Fruit fly (Drosophila melanogaster) whole organism, prepupa: Measurements from ENCODE around the gene tos.

ENCODE experiments used
- Blimp-1 ChIP-seq: fragments of 200-800 bp; sonication (Bioruptor generic); optimal IDR thresholded peaks from 3 replicates; lab custom pipeline; 2017; ENCODE audit warnings: missing biosample characterization, missing genetic modification characterization, mild to moderate bottlenecking, moderate library complexity, missing genetic modification reagents
- CG10631 ChIP-seq: fragments of 200-800 bp; sonication (Bioruptor generic); optimal IDR thresholded peaks from 2 replicates; lab custom pipeline; 2016; ENCODE audit warnings: missing biosample characterization, missing genetic modification characterization
- CG10669 ChIP-seq: fragments of 200-800 bp; sonication (Bioruptor generic); optimal IDR thresholded peaks from 3 replicates; lab custom pipeline; 2018; ENCODE audit warnings: missing biosample characterization, mild to moderate bottlenecking, missing genetic modification characterization, moderate library complexity
- CG11294 ChIP-seq: fragments of 200-800 bp; sonication (Bioruptor generic); IDR thresholded peaks from 2 replicates; pipeline ENCODE4 v1.3.6; 2022; ENCODE audit warnings: missing biosample characterization, missing genetic modification characterization
- CG11762 ChIP-seq: fragments of 200-800 bp; sonication (Bioruptor generic); optimal IDR thresholded peaks from 3 replicates; lab custom pipeline; 2016; ENCODE audit warnings: missing biosample characterization, missing genetic modification characterization; ENCODE audit not compliant: insufficient read depth
- CG16779 ChIP-seq: fragments of 200-800 bp; sonication (Bioruptor generic); optimal IDR thresholded peaks from 3 replicates; lab custom pipeline; 2017; ENCODE audit warnings: missing biosample characterization, mild to moderate bottlenecking, missing genetic modification characterization
- CG3032 ChIP-seq: fragments of 200-800 bp; optimal IDR thresholded peaks from 2 replicates; lab custom pipeline; 2019; ENCODE audit warnings: missing biosample characterization, mild to moderate bottlenecking, missing genetic modification characterization, moderate library complexity
- CG31627 ChIP-seq: fragments of 200-800 bp; sonication (Bioruptor generic); optimal IDR thresholded peaks from 3 replicates; lab custom pipeline; 2016; ENCODE audit warnings: missing biosample characterization, missing genetic modification characterization
- CG32006 ChIP-seq: fragments of 200-800 bp; sonication (Bioruptor generic); optimal IDR thresholded peaks from 3 replicates; lab custom pipeline; 2017; ENCODE audit warnings: missing biosample characterization, mild to moderate bottlenecking, missing genetic modification characterization
- CG34406 ChIP-seq: fragments of 200-800 bp; sonication (Bioruptor generic); optimal IDR thresholded peaks from 3 replicates; lab custom pipeline; 2016; ENCODE audit warnings: missing biosample characterization, missing genetic modification characterization
- CG3919 ChIP-seq: fragments of 200-800 bp; sonication (Bioruptor generic); optimal IDR thresholded peaks from 3 replicates; lab custom pipeline; 2016; ENCODE audit warnings: missing biosample characterization, missing genetic modification characterization
- CG6163 ChIP-seq: fragments of 200-800 bp; sonication (Bioruptor generic); IDR thresholded peaks from 3 replicates; pipeline ENCODE4 v1.3.6; 2022; ENCODE audit warnings: missing biosample characterization, missing genetic modification characterization
- CG6792 ChIP-seq: fragments of 200-800 bp; sonication (Bioruptor generic); optimal IDR thresholded peaks from 3 replicates; lab custom pipeline; 2016; ENCODE audit warnings: missing biosample characterization, missing genetic modification characterization
- CG6808 ChIP-seq: fragments of 200-800 bp; sonication (Bioruptor generic); optimal IDR thresholded peaks from 3 replicates; lab custom pipeline; 2017; ENCODE audit warnings: missing biosample characterization, missing genetic modification characterization, mild to moderate bottlenecking, moderate library complexity, missing genetic modification reagents
- CG6854 ChIP-seq: fragments of 200-800 bp; sonication (Bioruptor generic); optimal IDR thresholded peaks from 2 replicates; lab custom pipeline; 2017; ENCODE audit warnings: missing biosample characterization, mild to moderate bottlenecking, missing genetic modification characterization
- CG8119 ChIP-seq: fragments of 200-800 bp; sonication (Bioruptor generic); IDR thresholded peaks from 3 replicates; pipeline ENCODE4 v1.3.6; 2022; ENCODE audit warnings: missing biosample characterization, missing genetic modification characterization
- CG8632 ChIP-seq: fragments of 200-800 bp; sonication (Bioruptor generic); optimal IDR thresholded peaks from 3 replicates; lab custom pipeline; 2016; ENCODE audit warnings: missing biosample characterization, missing genetic modification characterization
- CG9139 ChIP-seq: fragments of 200-800 bp; sonication (Bioruptor generic); optimal IDR thresholded peaks from 3 replicates; lab custom pipeline; 2017; ENCODE audit warnings: missing biosample characterization, mild to moderate bottlenecking, missing genetic modification characterization
- Eip78C ChIP-seq: fragments of 200-800 bp; sonication (Bioruptor generic); peaks from one replicate; lab custom pipeline; 2016; ENCODE audit warnings: missing biosample characterization, missing genetic modification characterization
- Eip93F ChIP-seq: fragments of 200-800 bp; sonication (Bioruptor generic); optimal IDR thresholded peaks from 2 replicates; lab custom pipeline; 2016; ENCODE audit warnings: missing biosample characterization, mild to moderate bottlenecking, missing genetic modification characterization
- Gug ChIP-seq: fragments of 200-800 bp; sonication (Bioruptor generic); IDR thresholded peaks from 2 replicates; pipeline ENCODE4 v1.3.6; 2022; ENCODE audit warnings: missing biosample characterization, missing genetic modification characterization
- Hr38 ChIP-seq: sonication (Bioruptor generic); optimal IDR thresholded peaks from 2 replicates; lab custom pipeline; 2016; ENCODE audit warnings: missing biosample characterization, missing genetic modification characterization
- Hr39 ChIP-seq: fragments of 200-800 bp; sonication (Bioruptor generic); optimal IDR thresholded peaks from 2 replicates; lab custom pipeline; 2016; ENCODE audit warnings: missing biosample characterization, missing genetic modification characterization
- Hr4 ChIP-seq: fragments of 200-800 bp; sonication (Bioruptor generic); optimal IDR thresholded peaks from 3 replicates; lab custom pipeline; 2016; ENCODE audit warnings: missing biosample characterization, missing genetic modification characterization
- Lpt ChIP-seq: fragments of 200-800 bp; sonication (Bioruptor generic); optimal IDR thresholded peaks from 3 replicates; lab custom pipeline; 2016; ENCODE audit warnings: missing biosample characterization, missing genetic modification characterization
- Met ChIP-seq: fragments of 200-800 bp; sonication (Bioruptor generic); optimal IDR thresholded peaks from 3 replicates; lab custom pipeline; 2016; ENCODE audit warnings: missing biosample characterization, missing genetic modification characterization
- OdsH ChIP-seq: fragments of 200-800 bp; sonication (Bioruptor generic); optimal IDR thresholded peaks from 3 replicates; lab custom pipeline; 2016; ENCODE audit warnings: missing biosample characterization, missing genetic modification characterization
- Sox102F ChIP-seq: fragments of 200-800 bp; sonication (Bioruptor generic); optimal IDR thresholded peaks from 2 replicates; lab custom pipeline; 2016; ENCODE audit warnings: missing biosample characterization, mild to moderate bottlenecking, missing genetic modification characterization
- Sox14 ChIP-seq: fragments of 200-800 bp; sonication (Bioruptor generic); optimal IDR thresholded peaks from 3 replicates; lab custom pipeline; 2016; ENCODE audit warnings: missing biosample characterization, missing genetic modification characterization
- Sox15 ChIP-seq: fragments of 200-800 bp; sonication (Bioruptor generic); optimal IDR thresholded peaks from 3 replicates; lab custom pipeline; 2016; ENCODE audit warnings: missing biosample characterization, missing genetic modification characterization
- acj6 ChIP-seq: fragments of 200-800 bp; sonication (Bioruptor generic); optimal IDR thresholded peaks from 3 replicates; lab custom pipeline; 2016; ENCODE audit warnings: missing biosample characterization, missing genetic modification characterization
- cyc ChIP-seq: fragments of 200-800 bp; sonication (Bioruptor generic); optimal IDR thresholded peaks from 3 replicates; lab custom pipeline; 2016; ENCODE audit warnings: missing biosample characterization, missing genetic modification characterization
- dac ChIP-seq: fragments of 200-800 bp; sonication (Bioruptor generic); optimal IDR thresholded peaks from 2 replicates; lab custom pipeline; 2017; ENCODE audit warnings: missing biosample characterization, mild to moderate bottlenecking, missing genetic modification characterization
- dsx ChIP-seq: fragments of 200-800 bp; optimal IDR thresholded peaks from 3 replicates; lab custom pipeline; 2019; ENCODE audit warnings: missing biosample characterization, mild to moderate bottlenecking, missing genetic modification characterization, moderate library complexity; ENCODE audit not compliant: poor library complexity, severe bottlenecking
- eg ChIP-seq: fragments of 200-800 bp; sonication (Bioruptor generic); IDR thresholded peaks from 3 replicates; pipeline ENCODE4 v1.3.6; 2022; ENCODE audit warnings: missing biosample characterization, missing genetic modification characterization
- fd59A ChIP-seq: fragments of 200-800 bp; sonication (Bioruptor generic); optimal IDR thresholded peaks from 2 replicates; lab custom pipeline; 2017; ENCODE audit warnings: missing biosample characterization, mild to moderate bottlenecking, missing genetic modification characterization, missing genetic modification reagents
- fd85E ChIP-seq: fragments of 200-800 bp; sonication (Bioruptor generic); optimal IDR thresholded peaks from 3 replicates; lab custom pipeline; 2016; ENCODE audit warnings: missing biosample characterization, missing genetic modification characterization
- fkh ChIP-seq: fragments of 200-800 bp; sonication (Bioruptor generic); optimal IDR thresholded peaks from 3 replicates; lab custom pipeline; 2017; ENCODE audit warnings: missing biosample characterization, mild to moderate bottlenecking, missing genetic modification characterization, moderate library complexity
- lz ChIP-seq: fragments of 200-800 bp; sonication (Bioruptor generic); optimal IDR thresholded peaks from 3 replicates; lab custom pipeline; 2016; ENCODE audit warnings: missing biosample characterization, missing genetic modification characterization
- net ChIP-seq: fragments of 200-800 bp; sonication (Bioruptor generic); optimal IDR thresholded peaks from 3 replicates; lab custom pipeline; 2016; ENCODE audit warnings: missing biosample characterization, missing genetic modification characterization
- pdm3 ChIP-seq: fragments of 200-800 bp; sonication (Bioruptor generic); optimal IDR thresholded peaks from 3 replicates; lab custom pipeline; 2016; ENCODE audit warnings: missing biosample characterization, missing genetic modification characterization
- salr ChIP-seq, 2 experiments: fragments of 200-800 bp; sonication (Bioruptor generic); optimal IDR thresholded peaks; 3 replicates each; lab custom pipeline; 2016 to 2018; ENCODE audit warnings: missing biosample characterization in 2 of 2, missing genetic modification characterization in 2 of 2, mild to moderate bottlenecking in 1 of 2
- ss ChIP-seq, 2 experiments: fragments of 200-800 bp; sonication (Bioruptor generic); optimal IDR thresholded peaks; 2 replicates in 1 of 2; 3 replicates in 1 of 2; lab custom pipeline; 2017 to 2018; ENCODE audit warnings: mild to moderate bottlenecking in 2 of 2, missing biosample characterization in 2 of 2, missing genetic modification characterization in 2 of 2, moderate library complexity in 1 of 2
- svp ChIP-seq: fragments of 200-800 bp; sonication (Bioruptor generic); peaks from one replicate; lab custom pipeline; 2016; ENCODE audit warnings: missing biosample characterization, missing genetic modification characterization
- topi ChIP-seq: fragments of 200-800 bp; sonication (Bioruptor generic); optimal IDR thresholded peaks from 3 replicates; lab custom pipeline; 2016; ENCODE audit warnings: missing biosample characterization, missing genetic modification characterization
- vri ChIP-seq: fragments of 200-800 bp; sonication (Bioruptor generic); optimal IDR thresholded peaks from 3 replicates; lab custom pipeline; 2016; ENCODE audit warnings: missing biosample characterization, mild to moderate bottlenecking, missing genetic modification characterization

Gene tos

dm6 chr2L:18705617-18706046 lies 23.8 kb upstream of the tos start, which contains the start of gene Jwa (continued):
- TF ChIP-seq Hr38 (GFP tag; lab: Kevin White, UChicago) (peak; percentile 59), Hr39 (peak; percentile 95), CG6792 (GFP tag; lab: Kevin White, UChicago) (peak; percentile 92), CG10669 (GFP tag; lab: Kevin White, UChicago) (peak; percentile 58), Lpt (peak; percentile 90), Gug (GFP tag; lab: Robert Waterston, UW) (peak; percentile 77), CG11294 (GFP tag; lab: Robert Waterston, UW) (peak; percentile 74; the same call in 1 of the 2 replicates), vri (GFP tag; lab: Kevin White, UChicago) (peak; percentile 93), Hr4 (peak; percentile 85), CG8632 (GFP tag; lab: Kevin White, UChicago) (peak; percentile 87), Sox102F (GFP tag; lab: Kevin White, UChicago) (peak; percentile 95), eg (GFP tag; lab: Robert Waterston, UW) (peak; percentile 87), Sox15 (GFP tag; lab: Kevin White, UChicago) (peak; percentile 85), fkh (GFP tag; lab: Kevin White, UChicago) (peak; percentile 32), dac (peak; percentile 84), Blimp-1 (GFP tag; lab: Kevin White, UChicago) (peak; percentile 26), CG3032 (tag; lab: Kevin White, UChicago) (peak; percentile 79), CG9139 (GFP tag; lab: Kevin White, UChicago) (no peak), CG6163 (peak; percentile 85)

- TF ChIP-seq svp (GFP tag; lab: Kevin White, UChicago) = peak; percentile 81
- TF ChIP-seq CG34406 = peak; percentile 84
- no peak for TF ChIP-seq CG9139 (GFP tag; lab: Kevin White, UChicago)
- TF ChIP-seq CG3919 = peak; percentile 76
- TF ChIP-seq CG8119 (GFP tag; lab: Robert Waterston, UW) = peak; percentile 85
- peak; percentile 82 for TF ChIP-seq acj6 (GFP tag; lab: Kevin White, UChicago)
- TF ChIP-seq pdm3 (GFP tag; lab: Kevin White, UChicago) = no peak
- peak; percentile 40 for TF ChIP-seq CG11762 (GFP tag; lab: Kevin White, UChicago)
- peak; percentile 89 for TF ChIP-seq OdsH
- peak; percentile 81 for TF ChIP-seq CG10669 (GFP tag; lab: Kevin White, UChicago)
- TF ChIP-seq vri (GFP tag; lab: Kevin White, UChicago) = peak; percentile 11
- peak; percentile 79 for TF ChIP-seq CG31627 (GFP tag; lab: Kevin White, UChicago)
- peak; percentile 93 for TF ChIP-seq CG10631 (GFP tag; lab: Kevin White, UChicago)
- peak; percentile 82 for TF ChIP-seq Hr4
- peak; percentile 74 for TF ChIP-seq CG6792 (GFP tag; lab: Kevin White, UChicago)
- TF ChIP-seq CG11294 (GFP tag; lab: Robert Waterston, UW) = peak; percentile 84
- TF ChIP-seq Eip78C (GFP tag; lab: Kevin White, UChicago) = peak; percentile 92
- TF ChIP-seq dsx (GFP tag; lab: Kevin White, UChicago) = peak; percentile 84
- TF ChIP-seq eg (GFP tag; lab: Robert Waterston, UW) = peak; percentile 82
- peak; percentile 54 to 80 for TF ChIP-seq salr (GFP tag; optimal IDR thresholded peaks at IDR 0.05; lab: Kevin White, UChicago)
- no peak for TF ChIP-seq Eip93F
- no peak for TF ChIP-seq Met (GFP tag; lab: Kevin White, UChicago)
- TF ChIP-seq fkh (GFP tag; lab: Kevin White, UChicago) = peak; percentile 91
- TF ChIP-seq CG8632 (GFP tag; lab: Kevin White, UChicago) = peak; percentile 82
- peak; percentile 73 for TF ChIP-seq cyc (GFP tag; lab: Kevin White, UChicago)
- peak; percentile 10 for TF ChIP-seq CG6854 (GFP tag; lab: Kevin White, UChicago)
- TF ChIP-seq Sox15 (GFP tag; lab: Kevin White, UChicago) = peak; percentile 88
- TF ChIP-seq CG3032 (tag; lab: Kevin White, UChicago) = peak; percentile 92
- no peak for TF ChIP-seq fd85E (GFP tag; lab: Kevin White, UChicago)
- peak; percentile 66 for TF ChIP-seq topi
- peak in 1 of 2 experiments; percentile 83 for TF ChIP-seq ss (GFP tag; optimal IDR thresholded peaks at IDR 0.05; lab: Kevin White, UChicago)
- peak; percentile 77 for TF ChIP-seq CG6808 (GFP tag; lab: Kevin White, UChicago)
- peak; percentile 93 for TF ChIP-seq CG32006 (GFP tag; lab: Kevin White, UChicago)
- peak; percentile 60 for TF ChIP-seq net (GFP tag; lab: Kevin White, UChicago)
- TF ChIP-seq CG16779 (tag; lab: Kevin White, UChicago) = no peak
- peak; percentile 71 for TF ChIP-seq fd59A (GFP tag; lab: Kevin White, UChicago)
- peak; percentile 61 for TF ChIP-seq Blimp-1 (GFP tag; lab: Kevin White, UChicago)
- TF ChIP-seq lz (GFP tag; lab: Kevin White, UChicago) = peak; percentile 68
- TF ChIP-seq Sox14 (GFP tag; lab: Kevin White, UChicago) = peak; percentile 83
These were observed 21.0 kb upstream of the tos start, which contains the start of the genes CG10376 and CG10343 for dm6 chr2L:18702721-18703488. TSS of gene CG10376 (minus strand) at chr2L:18703105. TSS of gene CG10343 (plus strand) at chr2L:18703473.
